Fruit fly (Drosophila melanogaster) whole organism, embryonic: ENCODE measurements around the gene CG7065.

ENCODE experiments used
- B-H2 ChIP-seq: fragments of 200-800 bp; sonication (Bioruptor generic); optimal IDR thresholded peaks from 2 replicates; lab custom pipeline; 2018; ENCODE audit warnings: missing biosample characterization, mild to moderate bottlenecking, missing genetic modification characterization
- CG10209 ChIP-seq: fragments of 200-800 bp; sonication (Bioruptor generic); optimal IDR thresholded peaks from 3 replicates; lab custom pipeline; 2017; ENCODE audit warnings: missing biosample characterization, mild to moderate bottlenecking, missing genetic modification characterization, missing genetic modification reagents
- CG10979 ChIP-seq: fragments of 200-800 bp; sonication (Bioruptor generic); optimal IDR thresholded peaks from 2 replicates; lab custom pipeline; 2018; ENCODE audit warnings: missing biosample characterization, mild to moderate bottlenecking, missing genetic modification characterization, moderate library complexity
- CG11695 ChIP-seq: fragments of 200-800 bp; sonication (Bioruptor generic); IDR thresholded peaks from 3 replicates; pipeline ENCODE4 v1.3.6; 2022; ENCODE audit warnings: missing biosample characterization, missing genetic modification characterization
- CG12155 ChIP-seq: fragments of 200-800 bp; sonication (Bioruptor generic); optimal IDR thresholded peaks from 3 replicates; lab custom pipeline; 2016; ENCODE audit warnings: missing biosample characterization, missing genetic modification characterization
- CG12219 ChIP-seq: fragments of 200-800 bp; sonication (Bioruptor generic); optimal IDR thresholded peaks from 3 replicates; lab custom pipeline; 2018; ENCODE audit warnings: missing biosample characterization, mild to moderate bottlenecking, missing genetic modification characterization
- CG1603 ChIP-seq: fragments of 200-800 bp; sonication (Bioruptor generic); optimal IDR thresholded peaks from 2 replicates; lab custom pipeline; 2019; ENCODE audit warnings: missing biosample characterization, mild to moderate bottlenecking, missing genetic modification characterization, moderate library complexity
- CG16813 ChIP-seq: fragments of 200-800 bp; sonication (Bioruptor generic); IDR thresholded peaks from 3 replicates; pipeline ENCODE4 v1.3.6; 2022; ENCODE audit warnings: missing biosample characterization, missing genetic modification characterization; ENCODE audit not compliant: partially characterized antibody
- CG18262 ChIP-seq: fragments of 200-800 bp; optimal IDR thresholded peaks from 3 replicates; lab custom pipeline; 2019; ENCODE audit warnings: missing biosample characterization, mild to moderate bottlenecking, missing genetic modification characterization, moderate library complexity
- CG1832 ChIP-seq: fragments of 200-800 bp; sonication (Bioruptor generic); optimal IDR thresholded peaks from 2 replicates; lab custom pipeline; 2017; ENCODE audit warnings: missing biosample characterization, mild to moderate bottlenecking, missing genetic modification characterization, inconsistent platforms
- CG2678 ChIP-seq: fragments of 200-800 bp; sonication (Bioruptor generic); optimal IDR thresholded peaks from 3 replicates; lab custom pipeline; 2019; ENCODE audit warnings: missing biosample characterization, mild to moderate bottlenecking, missing genetic modification characterization, moderate library complexity
- CG32772 ChIP-seq: fragments of 200-800 bp; sonication (Bioruptor generic); IDR thresholded peaks from 2 replicates; pipeline ENCODE4 v1.3.6; 2022; ENCODE audit warnings: missing biosample characterization, missing genetic modification characterization
- CG3407 ChIP-seq: fragments of 200-800 bp; sonication (Bioruptor generic); optimal IDR thresholded peaks from 2 replicates; lab custom pipeline; 2018; ENCODE audit warnings: missing biosample characterization, mild to moderate bottlenecking, missing genetic modification characterization
- CG34224 ChIP-seq: fragments of 200-800 bp; sonication (Bioruptor generic); IDR thresholded peaks from 3 replicates; pipeline ENCODE4 v1.3.6; 2022; ENCODE audit warnings: missing biosample characterization, missing genetic modification characterization; ENCODE audit not compliant: partially characterized antibody
- CG34376 ChIP-seq: fragments of 200-800 bp; sonication (Bioruptor generic); optimal IDR thresholded peaks from 2 replicates; lab custom pipeline; 2018; ENCODE audit warnings: missing biosample characterization, mild to moderate bottlenecking, missing genetic modification characterization
- CG5180 ChIP-seq: fragments of 200-800 bp; sonication (Bioruptor generic); optimal IDR thresholded peaks from 3 replicates; lab custom pipeline; 2017; ENCODE audit warnings: missing biosample characterization, missing genetic modification characterization, mild to moderate bottlenecking, moderate library complexity, missing genetic modification reagents
- CG6254 ChIP-seq: fragments of 200-800 bp; sonication (Bioruptor generic); optimal IDR thresholded peaks from 3 replicates; lab custom pipeline; 2017; ENCODE audit warnings: mild to moderate bottlenecking, missing biosample characterization, missing genetic modification reagents, missing genetic modification characterization
- CG7745 ChIP-seq: fragments of 200-800 bp; sonication (Bioruptor generic); optimal IDR thresholded peaks from 2 replicates; lab custom pipeline; 2018; ENCODE audit warnings: missing biosample characterization, mild to moderate bottlenecking, missing genetic modification characterization, moderate library complexity
- CG9727 ChIP-seq: fragments of 200-800 bp; sonication (Bioruptor generic); optimal IDR thresholded peaks from 3 replicates; lab custom pipeline; 2017; ENCODE audit warnings: missing biosample characterization, mild to moderate bottlenecking, missing genetic modification characterization
- Dip2 ChIP-seq: fragments of 200-800 bp; sonication (Bioruptor generic); IDR thresholded peaks from 2 replicates; pipeline ENCODE4 v1.3.6; 2022; ENCODE audit warnings: missing biosample characterization, missing genetic modification characterization
- Dp ChIP-seq: fragments of 200-800 bp; sonication (Bioruptor generic); optimal IDR thresholded peaks from 2 replicates; lab custom pipeline; 2018; ENCODE audit warnings: missing biosample characterization, mild to moderate bottlenecking, missing genetic modification characterization, moderate library complexity
- MESR4 ChIP-seq: fragments of 200-800 bp; sonication (Bioruptor generic); optimal IDR thresholded peaks from 2 replicates; lab custom pipeline; 2018; ENCODE audit warnings: missing biosample characterization, mild to moderate bottlenecking, missing genetic modification characterization, moderate library complexity
- MTF-1 ChIP-seq: fragments of 200-800 bp; sonication (Bioruptor generic); optimal IDR thresholded peaks from 2 replicates; lab custom pipeline; 2018; ENCODE audit warnings: missing biosample characterization, mild to moderate bottlenecking, missing genetic modification characterization, borderline replicate concordance
- Six4 ChIP-seq: fragments of 200-800 bp; sonication (Bioruptor generic); optimal IDR thresholded peaks from 2 replicates; lab custom pipeline; 2016; ENCODE audit warnings: missing biosample characterization, missing genetic modification characterization
- Trl ChIP-seq, 3 experiments: fragments of >200 bp in 2 of 3; fragments of 200-800 bp in 1 of 3; sonication (Bioruptor generic) in 1 of 3; optimal IDR thresholded peaks; 2 replicates in 1 of 3; 3 replicates in 2 of 3; lab custom pipeline; 2016 to 2017; ENCODE audit warnings: missing biosample characterization in 1 of 3, missing genetic modification characterization in 1 of 3
- bsh ChIP-seq, 2 experiments: fragments of 200-800 bp; sonication (Bioruptor generic); optimal IDR thresholded peaks; 2 replicates each; lab custom pipeline; 2017 to 2018; ENCODE audit warnings: mild to moderate bottlenecking in 2 of 2, missing biosample characterization in 2 of 2, missing genetic modification characterization in 2 of 2, moderate library complexity in 1 of 2
- cad ChIP-seq: fragments of >200 bp; optimal IDR thresholded peaks from 2 replicates; lab custom pipeline; 2017; ENCODE audit warnings: missing biosample characterization, missing genetic modification characterization
- cato ChIP-seq: fragments of 200-800 bp; sonication (Bioruptor generic); optimal IDR thresholded peaks from 2 replicates; lab custom pipeline; 2016; ENCODE audit warnings: missing biosample characterization, missing genetic modification characterization, borderline replicate concordance
- dati ChIP-seq: fragments of 200-800 bp; sonication (Bioruptor generic); IDR thresholded peaks from 2 replicates; pipeline ENCODE4 v1.3.6; 2022; ENCODE audit warnings: missing biosample characterization, missing genetic modification characterization
- dm ChIP-seq: fragments of 200-800 bp; sonication (Bioruptor generic); optimal IDR thresholded peaks from 3 replicates; lab custom pipeline; 2016; ENCODE audit warnings: missing biosample characterization, missing genetic modification characterization
- ems ChIP-seq: fragments of 200-800 bp; sonication (Bioruptor generic); optimal IDR thresholded peaks from 3 replicates; lab custom pipeline; 2016; ENCODE audit warnings: missing biosample characterization, missing genetic modification characterization
- fru ChIP-seq: fragments of >200 bp; optimal IDR thresholded peaks from 2 replicates; lab custom pipeline; 2017
- ftz-f1 ChIP-seq: fragments of 200-800 bp; sonication (Bioruptor generic); optimal IDR thresholded peaks from 2 replicates; lab custom pipeline; 2016; ENCODE audit warnings: missing biosample characterization, missing genetic modification characterization
- gcm2 ChIP-seq: fragments of 200-800 bp; sonication (Bioruptor generic); optimal IDR thresholded peaks from 2 replicates; lab custom pipeline; 2016; ENCODE audit warnings: missing biosample characterization, missing genetic modification characterization
- ham ChIP-seq: fragments of 200-800 bp; sonication (Bioruptor generic); IDR thresholded peaks from 2 replicates; pipeline ENCODE4 v1.3.6; 2022; ENCODE audit warnings: missing biosample characterization, missing genetic modification characterization
- jumu ChIP-seq: fragments of 200-800 bp; sonication (Bioruptor generic); optimal IDR thresholded peaks from 3 replicates; lab custom pipeline; 2016; ENCODE audit warnings: missing biosample characterization, missing genetic modification characterization
- ken ChIP-seq: fragments of 200-800 bp; sonication (Bioruptor generic); IDR thresholded peaks from 3 replicates; pipeline ENCODE4 v1.3.6; 2022; ENCODE audit warnings: missing biosample characterization, missing genetic modification characterization
- knrl ChIP-seq: fragments of 200-800 bp; sonication (Bioruptor generic); IDR thresholded peaks from 3 replicates; pipeline ENCODE4 v1.3.6; 2022; ENCODE audit warnings: missing biosample characterization, missing genetic modification characterization; ENCODE audit not compliant: partially characterized antibody
- lbe ChIP-seq: fragments of 200-800 bp; sonication (Bioruptor generic); optimal IDR thresholded peaks from 2 replicates; lab custom pipeline; 2016; ENCODE audit warnings: missing biosample characterization, mild to moderate bottlenecking, missing genetic modification characterization
- lola ChIP-seq, 3 experiments: fragments of >200 bp in 2 of 3; fragments of 200-800 bp in 1 of 3; sonication (Bioruptor generic) in 1 of 3; optimal IDR thresholded peaks; 2 replicates each; lab custom pipeline; 2017 to 2019; ENCODE audit warnings: missing biosample characterization in 3 of 3, missing genetic modification characterization in 3 of 3, mild to moderate bottlenecking in 1 of 3, moderate library complexity in 1 of 3
- luna ChIP-seq: fragments of 200-800 bp; sonication (Bioruptor generic); optimal IDR thresholded peaks from 2 replicates; lab custom pipeline; 2016; ENCODE audit warnings: missing biosample characterization, missing genetic modification characterization
- nom ChIP-seq: fragments of 200-800 bp; sonication (Bioruptor generic); optimal IDR thresholded peaks from 2 replicates; lab custom pipeline; 2017; ENCODE audit warnings: missing biosample characterization, missing genetic modification characterization, mild to moderate bottlenecking, moderate library complexity, missing genetic modification reagents
- pros ChIP-seq: fragments of 200-800 bp; sonication (Bioruptor generic); optimal IDR thresholded peaks from 3 replicates; lab custom pipeline; 2019; ENCODE audit warnings: missing biosample characterization, mild to moderate bottlenecking, missing genetic modification characterization, moderate library complexity
- slbo ChIP-seq: fragments of 200-800 bp; sonication (Bioruptor generic); IDR thresholded peaks from 2 replicates; pipeline ENCODE4 v1.3.6; 2022; ENCODE audit warnings: missing biosample characterization, missing genetic modification characterization
- tap ChIP-seq: fragments of 200-800 bp; optimal IDR thresholded peaks from 3 replicates; lab custom pipeline; 2019; ENCODE audit warnings: missing biosample characterization, mild to moderate bottlenecking, missing genetic modification characterization, moderate library complexity
- toy ChIP-seq: fragments of 200-800 bp; sonication (Bioruptor generic); IDR thresholded peaks from 2 replicates; pipeline ENCODE4 v1.3.6; 2022; ENCODE audit warnings: missing biosample characterization, missing genetic modification characterization
- vnd ChIP-seq: fragments of 200-800 bp; sonication (Bioruptor generic); IDR thresholded peaks from 3 replicates; pipeline ENCODE4 v1.3.6; 2022; ENCODE audit warnings: missing biosample characterization, missing genetic modification characterization; ENCODE audit not compliant: partially characterized antibody
- vvl ChIP-seq: fragments of 200-800 bp; sonication (Bioruptor generic); IDR thresholded peaks from 2 replicates; pipeline ENCODE4 v1.3.6; 2022; ENCODE audit warnings: missing biosample characterization, missing genetic modification characterization

The CG7065 gene

dm6 chrX:9163645-9164509 lies 21.6 kb downstream of the CG7065 start (continued):
- TF ChIP-seq fru (lab: Kevin White, UChicago) (no peak), knrl (0 out of 3 replicates have a peak, but pooled peaks have one; percentile 27), CG3407 (no peak), MTF-1 (no peak), ham (GFP tag; lab: Robert Waterston, UW) (no peak), CG12155 (GFP tag; lab: Kevin White, UChicago) (no peak), CG34224 (no peak), lola (GFP tag; optimal IDR thresholded peaks at IDR 0.05; lab: Kevin White, UChicago) (peak in 1 of 3 experiments; percentile 6), dati (no peak), Dip2 (no peak), gcm2 (GFP tag; lab: Kevin White, UChicago) (no peak), pros (GFP tag; lab: Kevin White, UChicago) (no peak), vvl (GFP tag; lab: Robert Waterston, UW) (no peak), CG1832 (GFP tag; lab: Kevin White, UChicago) (peak; percentile 65), vnd (GFP tag; lab: Robert Waterston, UW) (no peak), CG18262 (tag; lab: Kevin White, UChicago) (peak; percentile 12), CG12219 (no peak), CG11695 (GFP tag; lab: Robert Waterston, UW) (no peak), Dp (GFP tag; lab: Kevin White, UChicago) (no peak), toy (no peak), CG9727 (GFP tag; lab: Kevin White, UChicago) (no peak), CG7745 (tag; lab: Kevin White, UChicago) (no peak), ems (GFP tag; lab: Kevin White, UChicago) (no peak), CG16813 (GFP tag; lab: Robert Waterston, UW) (no peak), ftz-f1 (GFP tag; lab: Kevin White, UChicago) (peak; percentile 54), B-H2 (GFP tag; lab: Kevin White, UChicago) (no peak), lbe (GFP tag; lab: Kevin White, UChicago) (peak; percentile 52), tap (tag; lab: Kevin White, UChicago) (no peak), CG32772 (GFP tag; lab: Robert Waterston, UW) (no peak), cad (no peak), Trl (optimal IDR thresholded peaks at IDR 0.05; lab: Kevin White, UChicago) (peak; percentile 70 to 90), Trl (GFP tag; optimal IDR thresholded peaks at IDR 0.05; lab: Kevin White, UChicago) (peak; percentile 30), CG10209 (GFP tag; lab: Kevin White, UChicago) (no peak), dm (GFP tag; lab: Kevin White, UChicago) (peak; percentile 74), cato (GFP tag; lab: Kevin White, UChicago) (no peak), CG1603 (tag; lab: Kevin White, UChicago) (no peak), Six4 (no peak), nom (peak; percentile 48), ken (GFP tag; lab: Robert Waterston, UW) (no peak), MESR4 (no peak), CG5180 (GFP tag; lab: Kevin White, UChicago) (peak; percentile 49), luna (GFP tag; lab: Kevin White, UChicago) (no peak), slbo (GFP tag; lab: Robert Waterston, UW) (no peak), CG2678 (tag; lab: Kevin White, UChicago) (no peak), CG10979 (no peak), jumu (GFP tag; lab: Kevin White, UChicago) (no peak), CG34376 (peak; percentile 48), bsh (GFP tag; optimal IDR thresholded peaks at IDR 0.05; lab: Kevin White, UChicago) (peak in 1 of 2 experiments; percentile 41), CG6254 (no peak)
